Worm (Caenorhabditis elegans): ENCODE measurements around the gene lips-8.

DNA sequence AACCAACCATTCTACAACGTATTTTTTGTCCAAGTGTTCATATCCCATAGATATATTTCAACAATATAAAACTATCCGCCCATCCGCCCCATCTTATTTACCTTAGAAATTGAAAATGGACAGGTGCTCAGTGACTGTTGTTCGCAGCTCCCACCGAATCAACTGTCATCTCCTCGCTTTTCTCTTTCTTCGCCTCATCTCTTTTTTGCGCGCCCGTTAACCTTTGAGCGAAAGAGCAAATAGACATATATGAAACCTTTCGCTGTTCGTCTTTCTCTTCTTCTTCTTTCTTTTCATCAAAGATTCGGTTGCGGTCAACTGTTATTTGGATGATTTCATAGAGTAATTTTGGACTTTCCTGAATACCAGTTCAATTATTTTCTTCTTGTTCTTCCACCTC lies 22.6 kb upstream of the lips-8 start, which contains the start of gene sssh-1:
- TF ChIP-seq flt-1 (GFP tag; IDR thresholded peaks at IDR 0.05) (no peak), ceh-36 (tag; optimal IDR thresholded peaks at IDR 0.05) (no peak), scrt-1 (GFP tag; IDR thresholded peaks at IDR 0.05) (no peak), sea-1 (GFP tag; conservative IDR thresholded peaks at IDR 0.05) (no peak), tbx-37 (GFP tag; conservative IDR thresholded peaks at IDR 0.05) (no peak), ets-7 (tag; optimal IDR thresholded peaks at IDR 0.05) (no peak), ceh-13 (GFP tag; optimal IDR thresholded peaks at IDR 0.05) (no peak), ama-1 (optimal IDR thresholded peaks at IDR 0.05) (no peak), B0310.2 (tag; optimal IDR thresholded peaks at IDR 0.05) (no peak), tra-4 (tag; optimal IDR thresholded peaks at IDR 0.05) (no peak), aly-1 (tag; optimal IDR thresholded peaks at IDR 0.05) (no peak), hmbx-1 (tag; optimal IDR thresholded peaks at IDR 0.05) (no peak)
